Fruit fly (Drosophila melanogaster) whole organism, embryonic: ENCODE results near the gene CG31804.

ENCODE experiments used
- BEAF-32 ChIP-seq: fragments of 200-800 bp; sonication (Bioruptor generic); optimal IDR thresholded peaks from 3 replicates; lab custom pipeline; 2017; ENCODE audit warnings: missing biosample characterization, missing genetic modification characterization, mild to moderate bottlenecking, moderate library complexity, missing genetic modification reagents
- Bdp1 ChIP-seq: fragments of 200-800 bp; sonication (Bioruptor generic); optimal IDR thresholded peaks from 3 replicates; lab custom pipeline; 2016; ENCODE audit warnings: missing biosample characterization, missing genetic modification characterization
- BtbVII ChIP-seq: fragments of 200-800 bp; sonication (Bioruptor generic); optimal IDR thresholded peaks from 3 replicates; lab custom pipeline; 2017; ENCODE audit warnings: missing biosample characterization, mild to moderate bottlenecking, missing genetic modification characterization
- CG10959 ChIP-seq: fragments of 200-800 bp; sonication (Bioruptor generic); IDR thresholded peaks from 2 replicates; pipeline ENCODE4 v1.3.6; 2022; ENCODE audit warnings: missing biosample characterization, missing genetic modification characterization
- CG11247 ChIP-seq: fragments of 200-800 bp; sonication (Bioruptor generic); IDR thresholded peaks from 2 replicates; pipeline ENCODE4 v1.3.6; 2022; ENCODE audit warnings: missing biosample characterization, missing genetic modification characterization
- CG1233 ChIP-seq: fragments of 200-800 bp; sonication (Bioruptor generic); optimal IDR thresholded peaks from 4 replicates; lab custom pipeline; 2018; ENCODE audit warnings: missing biosample characterization, mild to moderate bottlenecking, missing genetic modification characterization
- CG12391 ChIP-seq: fragments of 200-800 bp; sonication (Bioruptor generic); optimal IDR thresholded peaks from 3 replicates; lab custom pipeline; 2018; ENCODE audit warnings: missing biosample characterization, mild to moderate bottlenecking, missing genetic modification characterization, moderate library complexity
- CG13624 ChIP-seq: fragments of 200-800 bp; sonication (Bioruptor generic); optimal IDR thresholded peaks from 2 replicates; lab custom pipeline; 2016; ENCODE audit warnings: missing biosample characterization, missing genetic modification characterization
- CG14014 ChIP-seq: fragments of 200-800 bp; sonication (Bioruptor generic); IDR thresholded peaks from 2 replicates; pipeline ENCODE4 v1.3.6; 2022; ENCODE audit warnings: missing biosample characterization, missing genetic modification characterization
- CG14965 ChIP-seq: fragments of 200-800 bp; sonication (Bioruptor generic); optimal IDR thresholded peaks from 2 replicates; lab custom pipeline; 2016; ENCODE audit warnings: missing biosample characterization, missing genetic modification characterization, borderline replicate concordance
- CG15696 ChIP-seq: fragments of 200-800 bp; sonication (Bioruptor generic); optimal IDR thresholded peaks from 2 replicates; lab custom pipeline; 2019; ENCODE audit warnings: missing biosample characterization, mild to moderate bottlenecking, missing genetic modification characterization, moderate library complexity
- CG18476 ChIP-seq: fragments of 200-800 bp; sonication (Bioruptor generic); optimal IDR thresholded peaks from 2 replicates; lab custom pipeline; 2016; ENCODE audit warnings: missing biosample characterization, mild to moderate bottlenecking, missing genetic modification characterization
- CG18599 ChIP-seq: fragments of 200-800 bp; sonication (Bioruptor generic); optimal IDR thresholded peaks from 3 replicates; lab custom pipeline; 2017; ENCODE audit warnings: missing biosample characterization, missing genetic modification characterization, mild to moderate bottlenecking, moderate library complexity, missing genetic modification reagents
- CG18619 ChIP-seq: fragments of 200-800 bp; sonication (Bioruptor generic); optimal IDR thresholded peaks from 3 replicates; lab custom pipeline; 2017; ENCODE audit warnings: missing biosample characterization, mild to moderate bottlenecking, missing genetic modification characterization
- CG18764 ChIP-seq: fragments of 200-800 bp; sonication (Bioruptor generic); optimal IDR thresholded peaks from 3 replicates; lab custom pipeline; 2016; ENCODE audit warnings: missing biosample characterization, missing genetic modification characterization
- CG31388 ChIP-seq: fragments of 200-800 bp; sonication (Bioruptor generic); optimal IDR thresholded peaks from 2 replicates; lab custom pipeline; 2016; ENCODE audit warnings: missing biosample characterization, missing genetic modification characterization
- CG7271 ChIP-seq: fragments of 200-800 bp; sonication (Bioruptor generic); optimal IDR thresholded peaks from 2 replicates; lab custom pipeline; 2018; ENCODE audit warnings: missing biosample characterization, mild to moderate bottlenecking, missing genetic modification characterization, moderate library complexity
- CG7928 ChIP-seq: fragments of 200-800 bp; sonication (Bioruptor generic); optimal IDR thresholded peaks from 2 replicates; lab custom pipeline; 2017; ENCODE audit warnings: missing biosample characterization, mild to moderate bottlenecking, missing genetic modification characterization
- CG8089 ChIP-seq: fragments of 200-800 bp; sonication (Bioruptor generic); optimal IDR thresholded peaks from 3 replicates; lab custom pipeline; 2016; ENCODE audit warnings: missing biosample characterization, missing genetic modification characterization
- CG8290 ChIP-seq, 3 experiments: fragments of 200-800 bp; sonication (Bioruptor generic); optimal IDR thresholded peaks; 2 replicates each; lab custom pipeline; 2016 to 2019; ENCODE audit warnings: missing biosample characterization in 3 of 3, missing genetic modification characterization in 3 of 3, mild to moderate bottlenecking in 2 of 3, moderate library complexity in 1 of 3
- CG8388 ChIP-seq: fragments of 200-800 bp; sonication (Bioruptor generic); optimal IDR thresholded peaks from 2 replicates; lab custom pipeline; 2019; ENCODE audit warnings: missing biosample characterization, mild to moderate bottlenecking, missing genetic modification characterization, moderate library complexity
- Dek ChIP-seq: fragments of 200-800 bp; sonication (Bioruptor generic); optimal IDR thresholded peaks from 3 replicates; lab custom pipeline; 2019; ENCODE audit warnings: missing biosample characterization, mild to moderate bottlenecking, missing genetic modification characterization, moderate library complexity
- Dip2 ChIP-seq: fragments of 200-800 bp; sonication (Bioruptor generic); IDR thresholded peaks from 2 replicates; pipeline ENCODE4 v1.3.6; 2022; ENCODE audit warnings: missing biosample characterization, missing genetic modification characterization
- Dref ChIP-seq: fragments of 200-800 bp; sonication (Bioruptor generic); IDR thresholded peaks from 2 replicates; pipeline ENCODE4 v1.3.6; 2022; ENCODE audit warnings: missing biosample characterization, missing genetic modification characterization
- GATAe ChIP-seq: fragments of 200-800 bp; sonication (Bioruptor generic); conservative IDR thresholded peaks from 2 replicates; pipeline ENCODE4 v1.3.6; 2022; ENCODE audit warnings: missing biosample characterization, missing genetic modification characterization
- HHEX ChIP-seq: fragments of 200-800 bp; sonication (Bioruptor generic); optimal IDR thresholded peaks from 3 replicates; lab custom pipeline; 2017; ENCODE audit warnings: missing biosample characterization, mild to moderate bottlenecking, missing genetic modification characterization, missing genetic modification reagents
- HLH4C ChIP-seq: fragments of 200-800 bp; sonication (Bioruptor generic); IDR thresholded peaks from 3 replicates; pipeline ENCODE4 v1.3.6; 2022; ENCODE audit warnings: missing biosample characterization, missing genetic modification characterization; ENCODE audit not compliant: partially characterized antibody
- Hmr ChIP-seq: fragments of 200-800 bp; sonication (Bioruptor generic); optimal IDR thresholded peaks from 3 replicates; lab custom pipeline; 2017; ENCODE audit warnings: mild to moderate bottlenecking, missing biosample characterization, missing genetic modification reagents, missing genetic modification characterization
- Hr51 ChIP-seq, 2 experiments: fragments of 200-800 bp; sonication (Bioruptor generic); optimal IDR thresholded peaks; 2 replicates in 1 of 2; 3 replicates in 1 of 2; lab custom pipeline; 2016 to 2018; ENCODE audit warnings: missing biosample characterization in 2 of 2, missing genetic modification characterization in 2 of 2, mild to moderate bottlenecking in 1 of 2, moderate library complexity in 1 of 2
- Lpt ChIP-seq: fragments of >200 bp; optimal IDR thresholded peaks from 2 replicates; lab custom pipeline; 2018; ENCODE audit warnings: missing biosample characterization, missing genetic modification characterization
- NfI ChIP-seq: fragments of 200-800 bp; sonication (Bioruptor generic); optimal IDR thresholded peaks from 3 replicates; lab custom pipeline; 2018; ENCODE audit warnings: missing biosample characterization, mild to moderate bottlenecking, missing genetic modification characterization, moderate library complexity
- Oli ChIP-seq: fragments of 200-800 bp; sonication (Bioruptor generic); optimal IDR thresholded peaks from 2 replicates; lab custom pipeline; 2018; ENCODE audit warnings: missing biosample characterization, mild to moderate bottlenecking, missing genetic modification characterization, moderate library complexity
- Xbp1 ChIP-seq: fragments of 200-800 bp; sonication (Bioruptor generic); optimal IDR thresholded peaks from 3 replicates; lab custom pipeline; 2016; ENCODE audit warnings: missing biosample characterization, mild to moderate bottlenecking, missing genetic modification characterization
- amos ChIP-seq: fragments of 200-800 bp; sonication (Bioruptor generic); IDR thresholded peaks from 2 replicates; pipeline ENCODE4 v1.3.6; 2022; ENCODE audit warnings: missing biosample characterization, missing genetic modification characterization; ENCODE audit not compliant: partially characterized antibody
- bigmax ChIP-seq: fragments of 200-800 bp; sonication (Bioruptor generic); optimal IDR thresholded peaks from 2 replicates; lab custom pipeline; 2018; ENCODE audit warnings: missing biosample characterization, mild to moderate bottlenecking, missing genetic modification characterization
- btn ChIP-seq: fragments of 200-800 bp; sonication (Bioruptor generic); optimal IDR thresholded peaks from 2 replicates; lab custom pipeline; 2016; ENCODE audit warnings: missing biosample characterization, missing genetic modification characterization
- caup ChIP-seq: fragments of 200-800 bp; sonication (Bioruptor generic); optimal IDR thresholded peaks from 3 replicates; lab custom pipeline; 2017; ENCODE audit warnings: missing biosample characterization, mild to moderate bottlenecking, missing genetic modification characterization, moderate library complexity; ENCODE audit not compliant: severe bottlenecking
- crol ChIP-seq: fragments of 200-800 bp; sonication (Bioruptor generic); IDR thresholded peaks from 2 replicates; pipeline ENCODE4 v1.3.6; 2022; ENCODE audit warnings: missing biosample characterization, missing genetic modification characterization
- dimm ChIP-seq: fragments of 200-800 bp; sonication (Bioruptor generic); IDR thresholded peaks from 2 replicates; pipeline ENCODE4 v1.3.6; 2022; ENCODE audit warnings: missing biosample characterization, missing genetic modification characterization
- gsb ChIP-seq: fragments of 200-800 bp; sonication (Bioruptor generic); IDR thresholded peaks from 2 replicates; pipeline ENCODE4 v1.3.6; 2022; ENCODE audit warnings: missing biosample characterization, missing genetic modification characterization
- her ChIP-seq: fragments of 200-800 bp; sonication (Bioruptor generic); optimal IDR thresholded peaks from 2 replicates; lab custom pipeline; 2016; ENCODE audit warnings: missing biosample characterization, missing genetic modification characterization
- hth ChIP-seq: fragments of >200 bp; optimal IDR thresholded peaks from 2 replicates; lab custom pipeline; 2017; ENCODE audit warnings: inconsistent platforms
- ind ChIP-seq: fragments of 200-800 bp; sonication (Bioruptor generic); optimal IDR thresholded peaks from 3 replicates; lab custom pipeline; 2016; ENCODE audit warnings: missing biosample characterization, missing genetic modification characterization
- kni ChIP-seq: fragments of 200-800 bp; sonication (Bioruptor generic); optimal IDR thresholded peaks from 3 replicates; lab custom pipeline; 2017; ENCODE audit warnings: mild to moderate bottlenecking, missing biosample characterization, missing genetic modification reagents, missing genetic modification characterization
- prd ChIP-seq, 3 experiments: fragments of >200 bp in 2 of 3; fragments of 200-800 bp in 1 of 3; sonication (Bioruptor generic) in 1 of 3; optimal IDR thresholded peaks in 2 of 3; IDR thresholded peaks in 1 of 3; 2 replicates in 2 of 3; 3 replicates in 1 of 3; pipeline versions ENCODE4 v1.3.6 to Lab custom; 2017 to 2022; ENCODE audit warnings: missing biosample characterization in 1 of 3, missing genetic modification characterization in 1 of 3
- row ChIP-seq: fragments of 200-800 bp; sonication (Bioruptor generic); IDR thresholded peaks from 3 replicates; pipeline ENCODE4 v1.3.6; 2022; ENCODE audit warnings: missing biosample characterization, missing genetic modification characterization
- slbo ChIP-seq: fragments of 200-800 bp; sonication (Bioruptor generic); IDR thresholded peaks from 2 replicates; pipeline ENCODE4 v1.3.6; 2022; ENCODE audit warnings: missing biosample characterization, missing genetic modification characterization
- ssp ChIP-seq: fragments of 200-800 bp; sonication (Bioruptor generic); IDR thresholded peaks from 2 replicates; pipeline ENCODE4 v1.3.6; 2022; ENCODE audit warnings: missing biosample characterization, missing genetic modification characterization
- zen ChIP-seq: fragments of 200-800 bp; sonication (Bioruptor generic); optimal IDR thresholded peaks from 3 replicates; lab custom pipeline; 2018; ENCODE audit warnings: missing biosample characterization, mild to moderate bottlenecking, missing genetic modification characterization, moderate library complexity

Gene CG31804

dm6 chr2L:17379844-17380243, 16.5 kb downstream of the CG31804 start (continued):
- TF ChIP-seq gsb (GFP tag; lab: Robert Waterston, UW) (no peak), CG12391 (tag; lab: Kevin White, UChicago) (peak; percentile 33), zen (tag; lab: Kevin White, UChicago) (peak; percentile 42), crol (GFP tag; lab: Robert Waterston, UW) (peak; percentile 37; the same call in 1 of the 2 replicates), slbo (GFP tag; lab: Robert Waterston, UW) (no peak), CG18476 (peak; percentile 52), caup (GFP tag; lab: Kevin White, UChicago) (peak; percentile 33), Dref (no peak), amos (no peak), BtbVII (GFP tag; lab: Kevin White, UChicago) (peak; percentile 45), CG1233 (GFP tag; lab: Kevin White, UChicago) (peak; percentile 77), bigmax (GFP tag; lab: Kevin White, UChicago) (peak; percentile 29), CG15696 (tag; lab: Kevin White, UChicago) (peak; percentile 92), CG13624 (GFP tag; lab: Kevin White, UChicago) (peak; percentile 45), btn (GFP tag; lab: Kevin White, UChicago) (peak; percentile 75), her (GFP tag; lab: Kevin White, UChicago) (peak; percentile 59), NfI (no peak), CG14965 (peak; percentile 76), Hr51 (GFP tag; optimal IDR thresholded peaks at IDR 0.05; lab: Kevin White, UChicago) (peak in 1 of 2 experiments; percentile 62), hth (lab: Kevin White, UChicago) (no peak), Bdp1 (GFP tag; lab: Kevin White, UChicago) (peak; percentile 47), Dek (tag; lab: Kevin White, UChicago) (no peak), CG18619 (GFP tag; lab: Kevin White, UChicago) (peak; percentile 73), BEAF-32 (GFP tag; lab: Kevin White, UChicago) (no peak), dimm (GFP tag; lab: Robert Waterston, UW) (peak; percentile 35; the same call in 1 of the 2 replicates), CG11247 (GFP tag; lab: Robert Waterston, UW) (no peak), HHEX (GFP tag; lab: Kevin White, UChicago) (peak; percentile 73), CG8290 (GFP tag; optimal IDR thresholded peaks at IDR 0.05; lab: Kevin White, UChicago) (peak; percentile 91), CG8290 (tag; optimal IDR thresholded peaks at IDR 0.05; lab: Kevin White, UChicago) (peak; percentile 62 to 76), ssp (no peak), GATAe (GFP tag; lab: Robert Waterston, UW) (no peak), row (GFP tag; lab: Robert Waterston, UW) (no peak), Lpt (no peak), ind (GFP tag; lab: Kevin White, UChicago) (no peak), Hmr (GFP tag; lab: Kevin White, UChicago) (no peak), kni (GFP tag; lab: Kevin White, UChicago) (peak; percentile 89), CG18764 (GFP tag; lab: Kevin White, UChicago) (peak; percentile 72), Dip2 (GFP tag; lab: Robert Waterston, UW) (no peak), Xbp1 (GFP tag; lab: Kevin White, UChicago) (peak; percentile 45), CG10959 (GFP tag; lab: Robert Waterston, UW) (peak; percentile 54), HLH4C (no peak), CG18599 (peak; percentile 61), CG8089 (peak; percentile 81), CG7928 (GFP tag; lab: Kevin White, UChicago) (no peak), CG7271 (tag; lab: Kevin White, UChicago) (peak; percentile 36), CG8388 (GFP tag; lab: Kevin White, UChicago) (peak; percentile 63), Oli (no peak), prd (optimal IDR thresholded peaks at IDR 0.05; lab: Kevin White, UChicago) (no peak), prd (GFP tag; IDR thresholded peaks at IDR 0.05; lab: Robert Waterston, UW) (peak; percentile 33; the same call in 1 of the 3 replicates), CG14014 (peak; percentile 42; the same call in 1 of the 2 replicates), CG31388 (GFP tag; lab: Kevin White, UChicago) (peak; percentile 45)
